Fruit fly (Drosophila melanogaster): ENCODE measurements around the gene Spn77Ba.

dm6 chr3L:20276615-20277014 is 40.4 kb upstream of the Spn77Ba start:
- TF ChIP-seq Pif1B (GFP tag; optimal IDR thresholded peaks at IDR 0.05) (peak; percentile 7), CG9948 (tag; optimal IDR thresholded peaks at IDR 0.05) (no peak), CG17806 (tag; optimal IDR thresholded peaks at IDR 0.05) (no peak), EcR (GFP tag; optimal IDR thresholded peaks at IDR 0.05) (no peak), D1 (tag; optimal IDR thresholded peaks at IDR 0.05) (no peak), rn (GFP tag; IDR thresholded peaks at IDR 0.05) (no peak), Pif1A (GFP tag; optimal IDR thresholded peaks at IDR 0.05) (peak; percentile 43), gl (tag; optimal IDR thresholded peaks at IDR 0.05) (no peak), CG4496 (GFP tag; IDR thresholded peaks at IDR 0.05) (no peak), CG34367 (tag; optimal IDR thresholded peaks at IDR 0.05) (no peak), CG10348 (GFP tag; IDR thresholded peaks at IDR 0.05) (no peak), fd96Ca (GFP tag; IDR thresholded peaks at IDR 0.05) (0 out of 3 replicates have a peak, but pooled peaks have one; percentile 35), CG12605 (GFP tag; IDR thresholded peaks at IDR 0.05) (no peak), CG15710 (tag; optimal IDR thresholded peaks at IDR 0.05) (no peak)

All from whole organism, pupa.